Worm (Caenorhabditis elegans) whole organism, midembryonic: ENCODE data around the gene mtl-1.

Source experiments
- T22C8.4 ChIP-seq: fragments of 200-800 bp; sonication (Bioruptor generic); IDR thresholded peaks from 2 replicates; pipeline ENCODE4 v1.3.6; 2022; ENCODE audit warnings: missing genetic modification characterization, missing compliant biosample characterization
- cog-1 ChIP-seq: sonication (generic microtip); optimal IDR thresholded peaks from 2 replicates; lab custom pipeline; 2016; ENCODE audit warnings: missing genetic modification characterization, missing compliant biosample characterization
- flt-1 ChIP-seq: fragments of 200-800 bp; sonication (Bioruptor generic); IDR thresholded peaks from 2 replicates; pipeline ENCODE4 v1.3.6; 2022; ENCODE audit warnings: missing genetic modification characterization, missing compliant biosample characterization
- klf-2 ChIP-seq: fragments of 200-800 bp; sonication (Bioruptor generic); conservative IDR thresholded peaks from 2 replicates; pipeline ENCODE4 v1.3.6; 2022; ENCODE audit warnings: missing genetic modification reagents, missing genetic modification characterization, missing compliant biosample characterization
- med-1 ChIP-seq: sonication (generic microtip); optimal IDR thresholded peaks from 2 replicates; lab custom pipeline; 2017; ENCODE audit warnings: missing genetic modification characterization, mild to moderate bottlenecking, missing compliant biosample characterization, antibody characterized with exemption, missing genetic modification reagents; ENCODE audit not compliant: insufficient read depth
- ref-1 ChIP-seq: fragments of 200-800 bp; sonication (Bioruptor generic); conservative IDR thresholded peaks from 2 replicates; pipeline ENCODE4 v1.3.6; 2022; ENCODE audit warnings: missing genetic modification reagents, missing genetic modification characterization, missing compliant biosample characterization
- tab-1 ChIP-seq: fragments of 200-800 bp; sonication (Bioruptor generic); IDR thresholded peaks from 2 replicates; pipeline ENCODE4 v1.3.6; 2022; ENCODE audit warnings: missing genetic modification characterization, missing compliant biosample characterization
- ztf-23 ChIP-seq: fragments of 200-800 bp; sonication (Bioruptor generic); IDR thresholded peaks from 2 replicates; pipeline ENCODE4 v1.3.6; 2022; ENCODE audit warnings: missing genetic modification reagents, missing genetic modification characterization, missing compliant biosample characterization
- ztf-29 ChIP-seq: fragments of 200-800 bp; sonication (Bioruptor generic); IDR thresholded peaks from 2 replicates; pipeline ENCODE4 v1.3.6; 2022; ENCODE audit warnings: missing genetic modification reagents, missing genetic modification characterization, missing compliant biosample characterization

Gene mtl-1

ce11 chrV:6655174-6655573, 36.5 kb downstream of the mtl-1 start, which contains the start of gene syx-18:
TSS of gene syx-18 (minus strand) at chrV:6655449.
- TF ChIP-seq ztf-23 (GFP tag; lab: Robert Waterston, UW), result no peak
- no peak for TF ChIP-seq ref-1
- no peak for TF ChIP-seq cog-1 (tag; lab: Kevin White, UChicago)
- no peak for TF ChIP-seq T22C8.4 (GFP tag; lab: Robert Waterston, UW)
- no peak for TF ChIP-seq klf-2 (GFP tag; lab: Robert Waterston, UW)

ce11 chrV:6652051-6652450, 39.6 kb downstream of the mtl-1 start, which contains the start of gene T10H9.8:
TSS of gene T10H9.8 (plus strand) at chrV:6652351.
- TF ChIP-seq T22C8.4 (GFP tag; lab: Robert Waterston, UW) (no peak), med-1 (GFP tag; lab: Kevin White, UChicago) (no peak), ztf-23 (GFP tag; lab: Robert Waterston, UW) (no peak), tab-1 (GFP tag; lab: Robert Waterston, UW) (no peak), ref-1 (no peak), cog-1 (tag; lab: Kevin White, UChicago) (no peak), ztf-29 (no peak), flt-1 (GFP tag; lab: Robert Waterston, UW) (no peak), klf-2 (GFP tag; lab: Robert Waterston, UW) (no peak)

ce11 chrV:6650508-6650907, 41.2 kb downstream of the mtl-1 start:
- TF ChIP-seq klf-2 (GFP tag; lab: Robert Waterston, UW) (no peak), ref-1 (no peak), ztf-23 (GFP tag; lab: Robert Waterston, UW) (no peak), cog-1 (tag; lab: Kevin White, UChicago) (no peak), ztf-29 (no peak), tab-1 (GFP tag; lab: Robert Waterston, UW) (no peak), med-1 (GFP tag; lab: Kevin White, UChicago) (no peak), flt-1 (GFP tag; lab: Robert Waterston, UW) (no peak), T22C8.4 (GFP tag; lab: Robert Waterston, UW) (no peak)

ce11 chrV:6649317-6649716, 42.3 kb downstream of the mtl-1 start, which contains the start of gene T10H9.1:
TSS of gene T10H9.1 (plus strand) at chrV:6649617.
- TF ChIP-seq ztf-23 (GFP tag; lab: Robert Waterston, UW), result no peak
- TF ChIP-seq tab-1 (GFP tag; lab: Robert Waterston, UW), result no peak
- no peak for TF ChIP-seq ref-1
- no peak for TF ChIP-seq klf-2 (GFP tag; lab: Robert Waterston, UW)
- TF ChIP-seq T22C8.4 (GFP tag; lab: Robert Waterston, UW), result no peak
- TF ChIP-seq med-1 (GFP tag; lab: Kevin White, UChicago), result no peak
- TF ChIP-seq cog-1 (tag; lab: Kevin White, UChicago), result no peak

- no peak for TF ChIP-seq med-1 (GFP tag; lab: Kevin White, UChicago)
- TF ChIP-seq T22C8.4 (GFP tag; lab: Robert Waterston, UW), result no peak
- TF ChIP-seq flt-1 (GFP tag; lab: Robert Waterston, UW), result no peak
These were observed 45.9 kb downstream of the mtl-1 start for ce11 chrV:6645810-6646209.
